Fruit fly (Drosophila melanogaster) whole organism, embryonic: Measurements from ENCODE around the gene CG14273.

ENCODE experiments used
- CG10209 ChIP-seq: fragments of 200-800 bp; sonication (Bioruptor generic); optimal IDR thresholded peaks from 3 replicates; lab custom pipeline; 2017; ENCODE audit warnings: missing biosample characterization, mild to moderate bottlenecking, missing genetic modification characterization, missing genetic modification reagents
- CG10565 ChIP-seq: fragments of 200-800 bp; sonication (Bioruptor generic); optimal IDR thresholded peaks from 3 replicates; lab custom pipeline; 2016; ENCODE audit warnings: missing biosample characterization, mild to moderate bottlenecking, missing genetic modification characterization
- CG11695 ChIP-seq: fragments of 200-800 bp; sonication (Bioruptor generic); IDR thresholded peaks from 3 replicates; pipeline ENCODE4 v1.3.6; 2022; ENCODE audit warnings: missing biosample characterization, missing genetic modification characterization
- CG12219 ChIP-seq: fragments of 200-800 bp; sonication (Bioruptor generic); optimal IDR thresholded peaks from 3 replicates; lab custom pipeline; 2018; ENCODE audit warnings: missing biosample characterization, mild to moderate bottlenecking, missing genetic modification characterization
- CG15514 ChIP-seq: fragments of 200-800 bp; sonication (Bioruptor generic); optimal IDR thresholded peaks from 3 replicates; lab custom pipeline; 2017; ENCODE audit warnings: missing biosample characterization, missing genetic modification characterization, mild to moderate bottlenecking, moderate library complexity, missing genetic modification reagents
- CG16815 ChIP-seq: fragments of 200-800 bp; sonication (Bioruptor generic); optimal IDR thresholded peaks from 3 replicates; lab custom pipeline; 2017; ENCODE audit warnings: missing biosample characterization, mild to moderate bottlenecking, missing genetic modification characterization
- CG17328 ChIP-seq: fragments of 200-800 bp; sonication (Bioruptor generic); IDR thresholded peaks from 2 replicates; pipeline ENCODE4 v1.3.6; 2022; ENCODE audit warnings: missing biosample characterization, missing genetic modification characterization
- CG31441 ChIP-seq: fragments of 200-800 bp; sonication (Bioruptor generic); IDR thresholded peaks from 2 replicates; pipeline ENCODE4 v1.3.6; 2022; ENCODE audit warnings: missing biosample characterization, missing genetic modification characterization
- CG32772 ChIP-seq: fragments of 200-800 bp; sonication (Bioruptor generic); IDR thresholded peaks from 2 replicates; pipeline ENCODE4 v1.3.6; 2022; ENCODE audit warnings: missing biosample characterization, missing genetic modification characterization
- CG33557 ChIP-seq: fragments of 200-800 bp; sonication (Bioruptor generic); optimal IDR thresholded peaks from 2 replicates; lab custom pipeline; 2019; ENCODE audit warnings: missing biosample characterization, mild to moderate bottlenecking, missing genetic modification characterization, moderate library complexity
- CG3407 ChIP-seq: fragments of 200-800 bp; sonication (Bioruptor generic); optimal IDR thresholded peaks from 2 replicates; lab custom pipeline; 2018; ENCODE audit warnings: missing biosample characterization, mild to moderate bottlenecking, missing genetic modification characterization
- CG4404 ChIP-seq: fragments of 200-800 bp; sonication (Bioruptor generic); IDR thresholded peaks from 2 replicates; pipeline ENCODE4 v1.3.6; 2022; ENCODE audit warnings: missing biosample characterization, missing genetic modification characterization
- CG4707 ChIP-seq: fragments of 200-800 bp; sonication (Bioruptor generic); optimal IDR thresholded peaks from 2 replicates; lab custom pipeline; 2018; ENCODE audit warnings: missing biosample characterization, mild to moderate bottlenecking, missing genetic modification characterization, moderate library complexity
- CG6254 ChIP-seq: fragments of 200-800 bp; sonication (Bioruptor generic); optimal IDR thresholded peaks from 3 replicates; lab custom pipeline; 2017; ENCODE audit warnings: mild to moderate bottlenecking, missing biosample characterization, missing genetic modification reagents, missing genetic modification characterization
- CG6791 ChIP-seq: fragments of 200-800 bp; sonication (Bioruptor generic); IDR thresholded peaks from 3 replicates; pipeline ENCODE4 v1.3.6; 2022; ENCODE audit warnings: missing biosample characterization, missing genetic modification characterization; ENCODE audit not compliant: partially characterized antibody
- CG8089 ChIP-seq: fragments of 200-800 bp; sonication (Bioruptor generic); optimal IDR thresholded peaks from 3 replicates; lab custom pipeline; 2016; ENCODE audit warnings: missing biosample characterization, missing genetic modification characterization
- CG8478 ChIP-seq: fragments of >200 bp; optimal IDR thresholded peaks from 2 replicates; lab custom pipeline; 2018
- CG9876 ChIP-seq: fragments of 200-800 bp; sonication (Bioruptor generic); optimal IDR thresholded peaks from 2 replicates; lab custom pipeline; 2016; ENCODE audit warnings: missing biosample characterization, missing genetic modification characterization
- CG9932 ChIP-seq: fragments of 200-800 bp; sonication (Bioruptor generic); IDR thresholded peaks from 2 replicates; pipeline ENCODE4 v1.3.6; 2022; ENCODE audit warnings: missing biosample characterization, missing genetic modification characterization
- Dad ChIP-seq: fragments of 200-800 bp; sonication (Bioruptor generic); optimal IDR thresholded peaks from 3 replicates; lab custom pipeline; 2016; ENCODE audit warnings: missing biosample characterization, missing genetic modification characterization
- Dref ChIP-seq: fragments of 200-800 bp; sonication (Bioruptor generic); IDR thresholded peaks from 2 replicates; pipeline ENCODE4 v1.3.6; 2022; ENCODE audit warnings: missing biosample characterization, missing genetic modification characterization
- E2f1 ChIP-seq: fragments of 200-800 bp; sonication (Bioruptor generic); IDR thresholded peaks from 2 replicates; pipeline ENCODE4 v1.3.6; 2022; ENCODE audit warnings: missing biosample characterization, missing genetic modification characterization
- H2.0 ChIP-seq: fragments of 200-800 bp; sonication (Bioruptor generic); IDR thresholded peaks from 2 replicates; pipeline ENCODE4 v1.3.6; 2022; ENCODE audit warnings: missing biosample characterization, missing genetic modification characterization
- HmgZ ChIP-seq: fragments of 200-800 bp; sonication (Bioruptor generic); optimal IDR thresholded peaks from 2 replicates; lab custom pipeline; 2018; ENCODE audit warnings: missing biosample characterization, mild to moderate bottlenecking, missing genetic modification characterization
- Hmr ChIP-seq: fragments of 200-800 bp; sonication (Bioruptor generic); optimal IDR thresholded peaks from 3 replicates; lab custom pipeline; 2017; ENCODE audit warnings: mild to moderate bottlenecking, missing biosample characterization, missing genetic modification reagents, missing genetic modification characterization
- Hmx ChIP-seq: fragments of 200-800 bp; sonication (Bioruptor generic); optimal IDR thresholded peaks from 2 replicates; lab custom pipeline; 2016; ENCODE audit warnings: missing biosample characterization, missing genetic modification characterization
- Hsf ChIP-seq: fragments of 200-800 bp; sonication (Bioruptor generic); optimal IDR thresholded peaks from 3 replicates; lab custom pipeline; 2016; ENCODE audit warnings: missing biosample characterization, missing genetic modification characterization
- Lhr ChIP-seq: fragments of 200-800 bp; sonication (Bioruptor generic); optimal IDR thresholded peaks from 3 replicates; lab custom pipeline; 2017; ENCODE audit warnings: mild to moderate bottlenecking, missing biosample characterization, missing genetic modification reagents, missing genetic modification characterization
- Lim3 ChIP-seq: fragments of 200-800 bp; sonication (Bioruptor generic); IDR thresholded peaks from 2 replicates; pipeline ENCODE4 v1.3.6; 2022; ENCODE audit warnings: missing biosample characterization, missing genetic modification characterization
- MESR4 ChIP-seq: fragments of 200-800 bp; sonication (Bioruptor generic); optimal IDR thresholded peaks from 2 replicates; lab custom pipeline; 2018; ENCODE audit warnings: missing biosample characterization, mild to moderate bottlenecking, missing genetic modification characterization, moderate library complexity
- Mrtf ChIP-seq: fragments of 200-800 bp; sonication (Bioruptor generic); IDR thresholded peaks from 3 replicates; pipeline ENCODE4 v1.3.6; 2022; ENCODE audit warnings: missing biosample characterization, missing genetic modification characterization
- NK7.1 ChIP-seq: fragments of 200-800 bp; sonication (Bioruptor generic); optimal IDR thresholded peaks from 3 replicates; lab custom pipeline; 2016; ENCODE audit warnings: missing biosample characterization, missing genetic modification characterization
- Opbp ChIP-seq: fragments of 200-800 bp; sonication (Bioruptor generic); IDR thresholded peaks from 3 replicates; pipeline ENCODE4 v1.3.6; 2022; ENCODE audit warnings: missing biosample characterization, missing genetic modification characterization; ENCODE audit not compliant: partially characterized antibody
- Side ChIP-seq: fragments of 200-800 bp; sonication (Bioruptor generic); optimal IDR thresholded peaks from 2 replicates; lab custom pipeline; 2016; ENCODE audit warnings: missing biosample characterization, missing genetic modification characterization
- Sry-β ChIP-seq: fragments of 200-800 bp; sonication (Bioruptor generic); optimal IDR thresholded peaks from 2 replicates; lab custom pipeline; 2018; ENCODE audit warnings: missing biosample characterization, mild to moderate bottlenecking, missing genetic modification characterization, moderate library complexity
- Xbp1 ChIP-seq: fragments of 200-800 bp; sonication (Bioruptor generic); optimal IDR thresholded peaks from 3 replicates; lab custom pipeline; 2016; ENCODE audit warnings: missing biosample characterization, mild to moderate bottlenecking, missing genetic modification characterization
- ap ChIP-seq: fragments of 200-800 bp; sonication (Bioruptor generic); IDR thresholded peaks from 2 replicates; pipeline ENCODE4 v1.3.6; 2022; ENCODE audit warnings: missing biosample characterization, missing genetic modification characterization
- bbx ChIP-seq: fragments of 200-800 bp; sonication (Bioruptor generic); IDR thresholded peaks from 2 replicates; pipeline ENCODE4 v1.3.6; 2022; ENCODE audit warnings: missing biosample characterization, missing genetic modification characterization; ENCODE audit not compliant: partially characterized antibody
- cad ChIP-seq: fragments of >200 bp; optimal IDR thresholded peaks from 2 replicates; lab custom pipeline; 2017; ENCODE audit warnings: missing biosample characterization, missing genetic modification characterization
- dpn ChIP-seq, 2 experiments: fragments of 200-800 bp; sonication (Bioruptor generic); optimal IDR thresholded peaks; 3 replicates each; lab custom pipeline; 2016; ENCODE audit warnings: missing biosample characterization in 2 of 2, missing genetic modification characterization in 2 of 2
- en ChIP-seq: fragments of 200-800 bp; sonication (Bioruptor generic); optimal IDR thresholded peaks from 2 replicates; lab custom pipeline; 2016; ENCODE audit warnings: missing biosample characterization, missing genetic modification characterization
- eve ChIP-seq, 2 experiments: fragments of >200 bp; optimal IDR thresholded peaks; 2 replicates each; lab custom pipeline; 2017; ENCODE audit warnings: missing biosample characterization in 2 of 2, missing genetic modification characterization in 2 of 2
- gfzf ChIP-seq: fragments of 200-800 bp; sonication (Bioruptor generic); optimal IDR thresholded peaks from 2 replicates; lab custom pipeline; 2016; ENCODE audit warnings: missing biosample characterization, mild to moderate bottlenecking, missing genetic modification characterization, moderate library complexity
- lmd ChIP-seq: fragments of 200-800 bp; sonication (Bioruptor generic); IDR thresholded peaks from 2 replicates; pipeline ENCODE4 v1.3.6; 2022; ENCODE audit warnings: missing biosample characterization, missing genetic modification characterization
- lola ChIP-seq, 3 experiments: fragments of >200 bp in 2 of 3; fragments of 200-800 bp in 1 of 3; sonication (Bioruptor generic) in 1 of 3; optimal IDR thresholded peaks; 2 replicates each; lab custom pipeline; 2017 to 2019; ENCODE audit warnings: missing biosample characterization in 3 of 3, missing genetic modification characterization in 3 of 3, mild to moderate bottlenecking in 1 of 3, moderate library complexity in 1 of 3
- mam ChIP-seq: fragments of 200-800 bp; sonication (Bioruptor generic); optimal IDR thresholded peaks from 3 replicates; lab custom pipeline; 2016; ENCODE audit warnings: missing biosample characterization, missing genetic modification characterization
- salm ChIP-seq: fragments of 200-800 bp; sonication (Bioruptor generic); optimal IDR thresholded peaks from 2 replicates; lab custom pipeline; 2018; ENCODE audit warnings: missing biosample characterization, mild to moderate bottlenecking, missing genetic modification characterization
- trh ChIP-seq: fragments of 200-800 bp; sonication (Bioruptor generic); optimal IDR thresholded peaks from 2 replicates; lab custom pipeline; 2016; ENCODE audit warnings: missing biosample characterization, missing genetic modification characterization
- vnd ChIP-seq: fragments of 200-800 bp; sonication (Bioruptor generic); IDR thresholded peaks from 3 replicates; pipeline ENCODE4 v1.3.6; 2022; ENCODE audit warnings: missing biosample characterization, missing genetic modification characterization; ENCODE audit not compliant: partially characterized antibody
- yki ChIP-seq: fragments of >200 bp; optimal IDR thresholded peaks from 3 replicates; lab custom pipeline; 2018

Gene CG14273

DNA sequence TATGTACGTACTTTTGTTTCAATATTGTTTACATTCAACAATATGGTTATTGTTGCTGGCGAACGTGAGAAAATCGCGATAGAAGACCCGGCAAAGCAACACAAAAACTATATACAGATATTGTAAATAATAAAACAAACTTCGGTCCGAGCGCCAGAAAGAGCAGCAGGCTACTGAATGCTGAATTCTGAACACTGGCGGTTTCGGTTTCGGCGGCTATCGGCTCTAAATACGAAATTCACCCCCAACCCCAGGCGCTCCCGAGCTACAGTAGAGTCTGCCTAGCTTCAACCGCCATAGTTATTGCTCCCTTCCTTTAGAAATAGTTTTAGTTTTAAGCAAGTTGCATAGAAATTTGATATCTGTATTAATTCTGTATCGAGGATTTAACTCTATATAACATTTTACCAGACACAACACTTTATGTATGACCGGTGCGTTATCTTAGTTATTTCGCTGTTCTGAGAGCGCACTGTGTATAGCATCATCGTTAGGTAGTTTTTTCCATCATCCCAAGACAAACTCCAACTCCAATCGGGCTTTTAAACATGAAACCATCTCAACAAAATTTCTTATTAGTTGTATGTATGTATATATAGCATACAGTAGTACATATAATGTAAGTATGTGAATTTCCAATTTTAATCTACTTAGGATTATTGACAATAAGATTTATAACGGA lies 19.9 kb downstream of the CG14273 start, which contains the start of gene CG7627 (continued):
- TF ChIP-seq MESR4 (GFP tag; lab: Kevin White, UChicago): no peak
- TF ChIP-seq CG17328: peak; percentile 80
- TF ChIP-seq E2f1 (GFP tag; lab: Robert Waterston, UW): peak; percentile 63
- TF ChIP-seq CG4404 (GFP tag; lab: Robert Waterston, UW): peak; percentile 78
- TF ChIP-seq Lim3: no peak
- peak; percentile 20 for TF ChIP-seq Hmx (GFP tag; lab: Kevin White, UChicago)
- TF ChIP-seq CG12219 (GFP tag; lab: Kevin White, UChicago): peak; percentile 73
- TF ChIP-seq HmgZ: peak; percentile 46
- TF ChIP-seq Sry-β (GFP tag; lab: Kevin White, UChicago): no peak
- peak; percentile 56 for TF ChIP-seq CG32772
- TF ChIP-seq yki: no peak
- TF ChIP-seq CG8089 (GFP tag; lab: Kevin White, UChicago): peak; percentile 62
- TF ChIP-seq CG11695 (GFP tag; lab: Robert Waterston, UW): peak; percentile 72; the same call in 2 of the 3 replicates
- TF ChIP-seq CG9876 (GFP tag; lab: Kevin White, UChicago): peak; percentile 35
- TF ChIP-seq salm (tag; lab: Kevin White, UChicago): no peak
- peak; percentile 83 for TF ChIP-seq CG9932 (GFP tag; lab: Robert Waterston, UW)
- peak; percentile 37 for TF ChIP-seq CG4707 (GFP tag; lab: Kevin White, UChicago)
- TF ChIP-seq cad (GFP tag; lab: Kevin White, UChicago): no peak
- peak; percentile 74 for TF ChIP-seq Hsf
- peak; percentile 81 for TF ChIP-seq CG31441 (GFP tag; lab: Robert Waterston, UW)
- TF ChIP-seq Dref (GFP tag; lab: Robert Waterston, UW): peak; percentile 27
- TF ChIP-seq CG6791 (GFP tag; lab: Robert Waterston, UW): no peak
- TF ChIP-seq lola (GFP tag; optimal IDR thresholded peaks at IDR 0.05; lab: Kevin White, UChicago): peak in 1 of 3 experiments; percentile 43
- 0 out of 2 replicates have a peak, but pooled peaks have one; percentile 51 for TF ChIP-seq ap (GFP tag; lab: Robert Waterston, UW)
- TF ChIP-seq CG3407: peak; percentile 28
- no peak for TF ChIP-seq en (GFP tag; lab: Kevin White, UChicago)
- TF ChIP-seq CG8478 (lab: Kevin White, UChicago): no peak
- peak; percentile 72 for TF ChIP-seq Xbp1 (GFP tag; lab: Kevin White, UChicago)
- peak; percentile 48; the same call in 1 of the 2 replicates for TF ChIP-seq bbx (GFP tag; lab: Robert Waterston, UW)
- peak; percentile 63 for TF ChIP-seq NK7.1 (GFP tag; lab: Kevin White, UChicago)
- peak; percentile 84 for TF ChIP-seq Hmr (GFP tag; lab: Kevin White, UChicago)
- TF ChIP-seq gfzf (GFP tag; lab: Kevin White, UChicago): no peak
- peak; percentile 53 for TF ChIP-seq CG15514 (GFP tag; lab: Kevin White, UChicago)
- peak; percentile 66 for TF ChIP-seq H2.0 (GFP tag; lab: Robert Waterston, UW)
- no peak for TF ChIP-seq Opbp (GFP tag; lab: Robert Waterston, UW)
- TF ChIP-seq CG16815 (GFP tag; lab: Kevin White, UChicago): peak; percentile 76
- TF ChIP-seq trh (GFP tag; lab: Kevin White, UChicago): peak; percentile 34
- TF ChIP-seq CG33557 (GFP tag; lab: Kevin White, UChicago): peak; percentile 43
- peak; percentile 85 for TF ChIP-seq lmd
- peak in 1 of 2 experiments; percentile 82 for TF ChIP-seq eve (GFP tag; optimal IDR thresholded peaks at IDR 0.05; lab: Kevin White, UChicago)
- peak; percentile 67 to 77 for TF ChIP-seq dpn (GFP tag; optimal IDR thresholded peaks at IDR 0.05; lab: Kevin White, UChicago)
- TF ChIP-seq mam (GFP tag; lab: Kevin White, UChicago): peak; percentile 84
- TF ChIP-seq CG10209 (GFP tag; lab: Kevin White, UChicago): peak; percentile 79
- TF ChIP-seq Dad: peak; percentile 61
- TF ChIP-seq Side (GFP tag; lab: Kevin White, UChicago): peak; percentile 70
- TF ChIP-seq Lhr (GFP tag; lab: Kevin White, UChicago): no peak
- TF ChIP-seq Mrtf (GFP tag; lab: Robert Waterston, UW): peak; percentile 80
- no peak for TF ChIP-seq vnd (GFP tag; lab: Robert Waterston, UW)
- peak; percentile 12 for TF ChIP-seq CG6254 (GFP tag; lab: Kevin White, UChicago)
- no peak for TF ChIP-seq CG10565 (GFP tag; lab: Kevin White, UChicago)
